Worm (Caenorhabditis elegans): ENCODE results near the gene sulp-2.

The sulp-2 gene

ce11 chrX:5603338-5603816 lies 4.2 kb upstream of the sulp-2 start, which contains the start of gene F14D12.1 (continued):
- TF ChIP-seq nhr-12 (tag; optimal IDR thresholded peaks at IDR 0.05) (no peak), Y55F3AM.14 (GFP tag; optimal IDR thresholded peaks at IDR 0.05) (no peak), alr-1 (tag; optimal IDR thresholded peaks at IDR 0.05) (no peak), ama-1 (optimal IDR thresholded peaks at IDR 0.05) (no peak), lsy-2 (tag; optimal IDR thresholded peaks at IDR 0.05) (no peak), F13H6.1 (tag; optimal IDR thresholded peaks at IDR 0.05) (no peak), ceh-16 (tag; optimal IDR thresholded peaks at IDR 0.05) (no peak), C34F6.9 (tag; optimal IDR thresholded peaks at IDR 0.05) (no peak)

- TF ChIP-seq mbf-1 (tag; optimal IDR thresholded peaks at IDR 0.05) (no peak), R02D3.7 (tag; optimal IDR thresholded peaks at IDR 0.05) (no peak), nhr-23 (tag; optimal IDR thresholded peaks at IDR 0.05) (no peak), lin-13 (GFP tag; optimal IDR thresholded peaks at IDR 0.05) (no peak), Y55F3AM.14 (GFP tag; optimal IDR thresholded peaks at IDR 0.05) (no peak), nhr-129 (tag; optimal IDR thresholded peaks at IDR 0.05) (peak; percentile 36), unc-55 (GFP tag; optimal IDR thresholded peaks at IDR 0.05) (no peak)
These were observed 6.5 kb downstream of the sulp-2 start, which contains the start of gene unc-97 for ce11 chrX:5592517-5593183. TSS of gene unc-97 (plus strand) at chrX:5593133.

DNA sequence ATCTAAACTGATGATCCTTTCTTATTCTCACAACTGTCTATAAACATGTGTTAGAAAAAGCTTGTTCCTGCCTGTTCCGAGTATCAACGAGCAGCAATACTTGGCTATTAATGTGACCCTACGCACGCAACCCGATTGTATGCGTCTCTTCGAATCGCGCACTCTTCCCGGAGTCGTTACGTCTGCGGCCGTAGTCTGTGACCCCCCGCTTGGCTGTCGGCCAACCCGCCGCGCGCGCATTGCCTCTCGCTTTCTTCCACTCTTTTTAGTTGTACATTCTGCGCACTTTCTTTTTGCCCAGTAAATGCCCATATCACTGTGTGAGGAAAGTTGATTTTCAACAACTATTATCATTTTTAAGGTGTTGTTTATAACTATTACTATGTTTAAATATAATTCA lies 7.3 kb downstream of the sulp-2 start:
- peak; percentile 47 for TF ChIP-seq ceh-16 (tag; optimal IDR thresholded peaks at IDR 0.05)
- TF ChIP-seq mab-5 (tag; optimal IDR thresholded peaks at IDR 0.05) = peak; percentile 54
- no peak for TF ChIP-seq gmeb-1 (tag; optimal IDR thresholded peaks at IDR 0.05)
- no peak for TF ChIP-seq lin-13 (GFP tag; optimal IDR thresholded peaks at IDR 0.05)
- no peak for TF ChIP-seq unc-62 (GFP tag; optimal IDR thresholded peaks at IDR 0.05)
- TF ChIP-seq zag-1 (tag; optimal IDR thresholded peaks at IDR 0.05) = peak; percentile 39
- TF ChIP-seq nhr-237 (tag; optimal IDR thresholded peaks at IDR 0.05) = no peak
- TF ChIP-seq ztf-1 (GFP tag; conservative IDR thresholded peaks at IDR 0.05) = no peak
- no peak for TF ChIP-seq nhr-10 (tag; optimal IDR thresholded peaks at IDR 0.05)
- peak in 1 of 2 experiments; percentile 31 for TF ChIP-seq lsy-2 (tag; optimal IDR thresholded peaks at IDR 0.05)
- TF ChIP-seq fos-1 (tag; optimal IDR thresholded peaks at IDR 0.05) = no peak
- TF ChIP-seq alr-1 (tag; optimal IDR thresholded peaks at IDR 0.05) = no peak
- TF ChIP-seq sma-3 (GFP tag; optimal IDR thresholded peaks at IDR 0.05) = no peak
- no peak for TF ChIP-seq elt-1 (tag; optimal IDR thresholded peaks at IDR 0.05)
- no peak for TF ChIP-seq peb-1 (tag; optimal IDR thresholded peaks at IDR 0.05)
- peak; percentile 68 for TF ChIP-seq F13H6.1 (tag; optimal IDR thresholded peaks at IDR 0.05)
- no peak for TF ChIP-seq mbf-1 (tag; optimal IDR thresholded peaks at IDR 0.05)
- no peak for TF ChIP-seq ztf-11 (tag; optimal IDR thresholded peaks at IDR 0.05)
- TF ChIP-seq nhr-6 (tag; optimal IDR thresholded peaks at IDR 0.05) = no peak
- TF ChIP-seq unc-55 (GFP tag; optimal IDR thresholded peaks at IDR 0.05) = peak; percentile 15
- TF ChIP-seq nhr-12 (tag; optimal IDR thresholded peaks at IDR 0.05) = no peak
- TF ChIP-seq nhr-21 (tag; optimal IDR thresholded peaks at IDR 0.05) = no peak
- no peak for TF ChIP-seq ceh-82 (tag; optimal IDR thresholded peaks at IDR 0.05)
- no peak for TF ChIP-seq ztf-4 (tag; optimal IDR thresholded peaks at IDR 0.05)
- no peak for TF ChIP-seq elt-3 (tag; optimal IDR thresholded peaks at IDR 0.05)
- TF ChIP-seq R02D3.7 (tag; optimal IDR thresholded peaks at IDR 0.05) = no peak
- peak; percentile 55 for TF ChIP-seq sem-4 (tag; optimal IDR thresholded peaks at IDR 0.05)
- no peak for TF ChIP-seq Y55F3AM.14 (GFP tag; optimal IDR thresholded peaks at IDR 0.05)
- no peak for TF ChIP-seq mdl-1 (tag; optimal IDR thresholded peaks at IDR 0.05)
- TF ChIP-seq crh-2 (tag; optimal IDR thresholded peaks at IDR 0.05) = no peak
- peak; percentile 58 for TF ChIP-seq sma-9 (GFP tag; optimal IDR thresholded peaks at IDR 0.05)
- no peak for TF ChIP-seq sma-9 (tag; optimal IDR thresholded peaks at IDR 0.05)
- TF ChIP-seq ZK546.5 (tag; optimal IDR thresholded peaks at IDR 0.05) = no peak
- TF ChIP-seq unc-39 (tag; optimal IDR thresholded peaks at IDR 0.05) = no peak
- TF ChIP-seq nhr-25 (tag; optimal IDR thresholded peaks at IDR 0.05) = no peak
- no peak for TF ChIP-seq ama-1 (optimal IDR thresholded peaks at IDR 0.05)
- no peak for TF ChIP-seq dmd-4 (tag; optimal IDR thresholded peaks at IDR 0.05)
- TF ChIP-seq egl-27 (tag; optimal IDR thresholded peaks at IDR 0.05) = peak; percentile 2
- no peak for TF ChIP-seq lin-11 (tag; optimal IDR thresholded peaks at IDR 0.05)
- no peak for TF ChIP-seq nhr-77 (tag; optimal IDR thresholded peaks at IDR 0.05)
- no peak for TF ChIP-seq nhr-11 (tag; optimal IDR thresholded peaks at IDR 0.05)
- TF ChIP-seq C34F6.9 (tag; optimal IDR thresholded peaks at IDR 0.05) = peak; percentile 31
- TF ChIP-seq blmp-1 (tag; optimal IDR thresholded peaks at IDR 0.05; ENCODE audit: insufficient read depth) = peak; percentile 42
- TF ChIP-seq nhr-129 (tag; optimal IDR thresholded peaks at IDR 0.05) = peak; percentile 60

Measured in whole organism, L2 larva.